Fruit fly (Drosophila melanogaster) whole organism, pupa: Measurements from ENCODE around the gene CG45545.

Source experiments
- CG10348 ChIP-seq: fragments of 200-800 bp; sonication (Bioruptor generic); IDR thresholded peaks from 2 replicates; pipeline ENCODE4 v1.3.6; 2022; ENCODE audit warnings: missing biosample characterization, missing genetic modification characterization
- CG12605 ChIP-seq: fragments of 200-800 bp; sonication (Bioruptor generic); IDR thresholded peaks from 2 replicates; pipeline ENCODE4 v1.3.6; 2022; ENCODE audit warnings: missing biosample characterization, missing genetic modification characterization
- CG13204 ChIP-seq: fragments of 200-800 bp; sonication (Bioruptor generic); optimal IDR thresholded peaks from 2 replicates; lab custom pipeline; 2018; ENCODE audit warnings: missing biosample characterization, mild to moderate bottlenecking, missing genetic modification characterization, moderate library complexity
- CG14655 ChIP-seq: fragments of 200-800 bp; sonication (Bioruptor generic); optimal IDR thresholded peaks from 3 replicates; lab custom pipeline; 2017; ENCODE audit warnings: mild to moderate bottlenecking, missing biosample characterization, missing genetic modification reagents, missing genetic modification characterization
- CG15710 ChIP-seq: fragments of 200-800 bp; sonication (Bioruptor generic); optimal IDR thresholded peaks from 2 replicates; lab custom pipeline; 2018; ENCODE audit warnings: missing biosample characterization, mild to moderate bottlenecking, missing genetic modification characterization, moderate library complexity
- CG17806 ChIP-seq: fragments of 200-800 bp; sonication (Bioruptor generic); optimal IDR thresholded peaks from 2 replicates; lab custom pipeline; 2018; ENCODE audit warnings: missing biosample characterization, mild to moderate bottlenecking, missing genetic modification characterization, moderate library complexity
- CG32121 ChIP-seq: fragments of 200-800 bp; sonication (Bioruptor generic); IDR thresholded peaks from 2 replicates; pipeline ENCODE4 v1.3.6; 2022; ENCODE audit warnings: missing biosample characterization, missing genetic modification characterization
- CG34367 ChIP-seq: fragments of 200-800 bp; sonication (Bioruptor generic); optimal IDR thresholded peaks from 2 replicates; lab custom pipeline; 2018; ENCODE audit warnings: missing biosample characterization, mild to moderate bottlenecking, missing genetic modification characterization
- CG4496 ChIP-seq: fragments of 200-800 bp; sonication (Bioruptor generic); IDR thresholded peaks from 3 replicates; pipeline ENCODE4 v1.3.6; 2022; ENCODE audit warnings: missing biosample characterization, missing genetic modification characterization
- CG8159 ChIP-seq: fragments of 200-800 bp; sonication (Bioruptor generic); optimal IDR thresholded peaks from 3 replicates; lab custom pipeline; 2018; ENCODE audit warnings: missing biosample characterization, mild to moderate bottlenecking, missing genetic modification characterization, moderate library complexity
- CG8301 ChIP-seq: fragments of 200-800 bp; sonication (Bioruptor generic); optimal IDR thresholded peaks from 2 replicates; lab custom pipeline; 2018; ENCODE audit warnings: missing biosample characterization, mild to moderate bottlenecking, missing genetic modification characterization
- CG9948 ChIP-seq: fragments of 200-800 bp; sonication (Bioruptor generic); optimal IDR thresholded peaks from 2 replicates; lab custom pipeline; 2018; ENCODE audit warnings: missing biosample characterization, mild to moderate bottlenecking, missing genetic modification characterization, moderate library complexity
- D1 ChIP-seq: fragments of 200-800 bp; sonication (Bioruptor generic); optimal IDR thresholded peaks from 2 replicates; lab custom pipeline; 2018; ENCODE audit warnings: missing biosample characterization, mild to moderate bottlenecking, missing genetic modification characterization, moderate library complexity
- EcR ChIP-seq: fragments of 200-800 bp; sonication (Bioruptor generic); optimal IDR thresholded peaks from 3 replicates; lab custom pipeline; 2019; ENCODE audit warnings: missing biosample characterization, missing genetic modification characterization, mild to moderate bottlenecking, moderate library complexity, missing genetic modification reagents
- Ets98B ChIP-seq: fragments of 200-800 bp; sonication (Bioruptor generic); IDR thresholded peaks from 2 replicates; pipeline ENCODE4 v1.3.6; 2022; ENCODE audit warnings: missing biosample characterization, missing genetic modification characterization
- Pif1A ChIP-seq: fragments of 200-800 bp; sonication (Bioruptor generic); optimal IDR thresholded peaks from 3 replicates; lab custom pipeline; 2016; ENCODE audit warnings: missing biosample characterization, missing genetic modification characterization
- Pif1B ChIP-seq: fragments of 200-800 bp; sonication (Bioruptor generic); optimal IDR thresholded peaks from 3 replicates; lab custom pipeline; 2016; ENCODE audit warnings: missing biosample characterization, missing genetic modification characterization
- Snoo ChIP-seq: fragments of 200-800 bp; sonication (Bioruptor generic); optimal IDR thresholded peaks from 3 replicates; lab custom pipeline; 2017; ENCODE audit warnings: missing biosample characterization, mild to moderate bottlenecking, missing genetic modification characterization, inconsistent platforms
- fd96Ca ChIP-seq: fragments of 200-800 bp; sonication (Bioruptor generic); IDR thresholded peaks from 3 replicates; pipeline ENCODE4 v1.3.6; 2022; ENCODE audit warnings: missing biosample characterization, missing genetic modification characterization
- gl ChIP-seq: fragments of 200-800 bp; sonication (Bioruptor generic); optimal IDR thresholded peaks from 2 replicates; lab custom pipeline; 2018; ENCODE audit warnings: missing biosample characterization, mild to moderate bottlenecking, missing genetic modification characterization
- rn ChIP-seq: fragments of 200-800 bp; sonication (Bioruptor generic); IDR thresholded peaks from 2 replicates; pipeline ENCODE4 v1.3.6; 2022; ENCODE audit warnings: missing biosample characterization, missing genetic modification characterization

Gene CG45545

DNA sequence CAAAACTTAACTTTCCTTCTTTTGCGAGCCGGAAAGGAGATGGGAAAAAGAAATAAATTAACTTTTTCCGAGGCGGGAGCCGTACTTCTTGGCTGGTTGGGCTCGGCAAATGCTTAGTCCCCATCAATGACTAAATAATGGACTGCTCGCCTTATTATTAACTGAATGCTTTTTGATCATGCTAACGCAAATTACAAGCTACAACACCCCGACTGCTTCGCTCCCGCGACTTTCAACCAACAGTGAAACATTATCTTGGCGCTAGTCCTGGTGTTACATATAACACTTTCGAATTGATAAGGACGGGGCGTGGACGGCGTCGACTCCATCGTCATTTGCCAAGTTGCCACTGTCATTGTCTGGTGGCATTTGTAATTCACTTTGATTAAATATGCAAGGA is at the start of gene CG45545:
Gene CG45545 (plus strand): TSS at position 301 of the 400 bp plus-strand sequence.
- TF ChIP-seq gl (tag; lab: Kevin White, UChicago): no peak
- TF ChIP-seq CG32121 (GFP tag; lab: Robert Waterston, UW): no peak
- TF ChIP-seq rn (GFP tag; lab: Robert Waterston, UW): no peak
- TF ChIP-seq Pif1A (GFP tag; lab: Kevin White, UChicago): no peak
- no peak for TF ChIP-seq CG8301
- no peak for TF ChIP-seq CG12605
- TF ChIP-seq D1: no peak
- no peak for TF ChIP-seq CG10348 (GFP tag; lab: Robert Waterston, UW)
- TF ChIP-seq CG4496 (GFP tag; lab: Robert Waterston, UW): no peak
- no peak for TF ChIP-seq CG17806
- TF ChIP-seq Snoo (tag; lab: Kevin White, UChicago): no peak
- TF ChIP-seq CG15710 (tag; lab: Kevin White, UChicago): no peak
- TF ChIP-seq EcR (GFP tag; lab: Kevin White, UChicago): no peak

DNA sequence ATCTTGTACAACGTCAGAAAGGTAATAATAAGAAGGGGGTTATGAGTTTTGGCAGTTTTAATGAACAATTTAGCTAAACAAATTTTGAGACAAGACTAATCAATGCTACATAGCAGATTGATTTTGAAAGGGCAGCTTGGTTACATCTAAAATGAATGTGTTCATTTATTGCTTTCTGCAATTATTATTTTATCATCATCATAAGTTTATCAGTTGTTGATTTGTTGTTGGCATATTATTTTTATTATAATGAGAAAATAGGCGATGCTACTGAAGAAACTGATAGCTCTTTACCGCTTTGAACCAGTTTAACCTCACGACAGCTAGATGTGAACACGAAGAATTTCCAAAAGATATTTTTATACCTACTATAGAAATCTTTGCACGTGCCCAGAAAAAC is 49.5 kb upstream of the CG45545 start, which contains the start of gene Mics1:
Gene Mics1 (minus strand): TSS at position 101 of the 400 bp plus-strand sequence.
- TF ChIP-seq CG8301 (no peak), CG17806 (no peak), CG4496 (GFP tag; lab: Robert Waterston, UW) (no peak), CG15710 (tag; lab: Kevin White, UChicago) (no peak), Ets98B (GFP tag; lab: Robert Waterston, UW) (no peak), EcR (GFP tag; lab: Kevin White, UChicago) (no peak), CG12605 (no peak), Pif1B (no peak), CG13204 (GFP tag; lab: Kevin White, UChicago) (no peak), CG8159 (no peak), CG32121 (GFP tag; lab: Robert Waterston, UW) (no peak), CG10348 (GFP tag; lab: Robert Waterston, UW) (no peak), CG14655 (no peak), CG9948 (tag; lab: Kevin White, UChicago) (no peak), gl (tag; lab: Kevin White, UChicago) (no peak), fd96Ca (GFP tag; lab: Robert Waterston, UW) (no peak)

DNA sequence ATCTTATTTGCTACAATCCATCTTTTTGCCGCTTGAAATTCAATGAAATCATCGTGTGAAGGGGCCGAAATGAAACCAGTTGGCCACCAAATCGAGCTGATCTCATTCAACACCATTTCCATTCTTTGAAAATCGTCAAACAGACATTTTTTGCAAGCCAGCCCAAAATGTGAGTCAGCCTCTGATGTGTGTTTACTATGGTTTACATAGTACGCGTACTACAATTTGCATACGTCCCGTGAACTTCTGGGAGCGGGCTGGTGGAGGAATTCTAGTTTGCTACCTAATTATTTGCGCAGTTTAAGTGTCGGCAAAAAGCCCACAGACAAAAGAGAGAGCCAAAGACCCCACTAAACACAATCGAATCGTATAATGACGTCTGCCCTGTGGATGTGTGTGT is 48.6 kb upstream of the CG45545 start:
- TF ChIP-seq CG32121 (GFP tag; lab: Robert Waterston, UW) (no peak), Ets98B (GFP tag; lab: Robert Waterston, UW) (no peak), CG14655 (no peak), CG8159 (no peak), EcR (GFP tag; lab: Kevin White, UChicago) (no peak), CG8301 (no peak), CG13204 (GFP tag; lab: Kevin White, UChicago) (no peak), CG9948 (tag; lab: Kevin White, UChicago) (no peak), fd96Ca (GFP tag; lab: Robert Waterston, UW) (no peak), Pif1A (GFP tag; lab: Kevin White, UChicago) (no peak), CG15710 (tag; lab: Kevin White, UChicago) (no peak), D1 (no peak)

DNA sequence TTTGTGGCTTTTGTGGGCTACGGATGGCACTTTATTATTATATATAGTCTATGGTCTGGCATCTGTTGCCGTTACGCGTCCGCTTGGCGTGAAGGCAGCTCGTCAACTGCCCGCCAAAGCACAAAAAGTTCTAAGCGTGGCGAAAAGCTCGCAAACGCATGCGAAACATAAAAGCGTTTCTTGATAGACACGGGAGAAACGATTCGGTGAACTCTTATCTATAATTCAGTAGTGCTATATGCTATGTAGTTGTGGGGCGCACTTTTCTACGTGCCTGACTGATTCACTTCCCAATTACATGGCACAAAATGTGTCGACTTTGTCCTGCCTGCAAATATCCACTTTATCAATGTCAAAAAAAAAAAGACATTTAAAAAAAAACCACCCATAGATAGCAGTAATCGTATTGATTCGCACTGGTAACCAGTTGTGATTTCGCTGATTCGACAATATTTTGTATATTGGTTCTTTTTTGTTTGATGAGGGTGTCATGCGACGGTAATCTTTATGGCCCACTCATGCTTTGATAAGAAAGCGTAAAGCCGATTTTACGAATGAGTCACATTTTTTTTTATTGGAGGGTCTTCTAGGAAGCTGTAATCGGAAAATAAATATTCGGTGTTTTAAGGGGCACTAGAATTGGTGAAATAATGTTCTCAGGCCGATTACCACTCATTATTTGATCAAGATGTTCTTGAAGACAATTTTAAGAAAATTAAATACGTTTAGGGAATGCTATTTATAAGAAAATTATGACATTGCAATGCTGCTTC is 46.6 kb upstream of the CG45545 start, which contains the start of gene alpha-Est9:
Gene alpha-Est9 (minus strand): TSS at position 110 of the 773 bp plus-strand sequence.
- no peak for TF ChIP-seq CG8159
- TF ChIP-seq rn (GFP tag; lab: Robert Waterston, UW): no peak
- TF ChIP-seq CG32121 (GFP tag; lab: Robert Waterston, UW): no peak
- TF ChIP-seq CG15710 (tag; lab: Kevin White, UChicago): no peak
- TF ChIP-seq CG34367: no peak
- TF ChIP-seq Pif1A (GFP tag; lab: Kevin White, UChicago): no peak
- no peak for TF ChIP-seq CG14655
- no peak for TF ChIP-seq gl (tag; lab: Kevin White, UChicago)
- no peak for TF ChIP-seq Snoo (tag; lab: Kevin White, UChicago)
- no peak for TF ChIP-seq CG4496 (GFP tag; lab: Robert Waterston, UW)
- no peak for TF ChIP-seq CG10348 (GFP tag; lab: Robert Waterston, UW)
- TF ChIP-seq EcR (GFP tag; lab: Kevin White, UChicago): no peak

DNA sequence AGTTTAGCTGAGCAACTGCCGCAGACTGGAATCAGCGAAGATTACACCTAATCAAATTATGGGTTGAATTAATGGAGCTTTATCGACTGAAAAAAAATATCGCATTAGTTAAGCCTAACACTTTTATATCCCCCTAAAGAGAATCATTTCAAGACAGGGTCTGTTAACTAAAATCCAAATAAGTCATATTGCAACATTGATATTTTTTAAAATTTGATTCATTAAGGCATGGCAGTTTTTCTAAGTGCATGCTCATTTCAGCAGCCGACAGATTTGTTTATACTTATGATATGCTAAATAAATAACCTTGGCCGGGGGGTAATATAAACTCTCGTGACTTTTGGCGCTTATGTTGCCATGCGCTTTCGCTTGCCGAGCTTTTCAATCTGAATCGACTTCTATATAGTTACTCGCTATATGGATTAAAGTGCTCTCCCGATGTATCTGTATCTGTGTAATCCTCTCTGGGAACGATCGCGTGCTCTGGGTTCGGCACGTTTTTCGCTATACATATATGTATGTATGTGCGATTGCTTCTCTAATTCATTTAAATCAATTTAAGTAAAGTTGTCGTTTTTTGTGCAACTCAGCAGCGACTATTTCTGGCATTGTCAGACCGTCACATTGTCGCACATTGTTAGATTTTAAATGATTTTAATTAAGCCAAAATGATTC is 45.4 kb upstream of the CG45545 start:
- TF ChIP-seq Pif1A (GFP tag; lab: Kevin White, UChicago) (peak; percentile 0), EcR (GFP tag; lab: Kevin White, UChicago) (no peak), CG13204 (GFP tag; lab: Kevin White, UChicago) (no peak), CG14655 (no peak), CG12605 (no peak), CG17806 (no peak), CG8159 (no peak), Snoo (tag; lab: Kevin White, UChicago) (no peak), rn (GFP tag; lab: Robert Waterston, UW) (no peak), Ets98B (GFP tag; lab: Robert Waterston, UW) (peak; percentile 65), gl (tag; lab: Kevin White, UChicago) (no peak), CG8301 (no peak), Pif1B (no peak), CG32121 (GFP tag; lab: Robert Waterston, UW) (peak; percentile 68), CG4496 (GFP tag; lab: Robert Waterston, UW) (peak; percentile 81), CG9948 (tag; lab: Kevin White, UChicago) (no peak), CG15710 (tag; lab: Kevin White, UChicago) (no peak), D1 (no peak), fd96Ca (GFP tag; lab: Robert Waterston, UW) (peak; percentile 42; the same call in 1 of the 3 replicates), CG34367 (no peak), CG10348 (GFP tag; lab: Robert Waterston, UW) (no peak)
